Worm (Caenorhabditis elegans) whole organism, L2 larva: ENCODE results near the gene srx-98.
A peak's percentile ranks its signal among the peaks of the same experiment; 100 is the strongest.

Experiments used
- C34F6.9 ChIP-seq: fragments of 150-350 bp; optimal IDR thresholded peaks from 2 replicates; lab custom pipeline; 2014; ENCODE audit warnings: missing biosample characterization, missing genetic modification characterization
- F13H6.1 ChIP-seq: sonication (generic microtip); optimal IDR thresholded peaks from 2 replicates; lab custom pipeline; 2016; ENCODE audit warnings: missing genetic modification characterization, missing compliant biosample characterization
- R02D3.7 ChIP-seq: fragments of 150-350 bp; optimal IDR thresholded peaks from 2 replicates; lab custom pipeline; 2014; ENCODE audit warnings: missing biosample characterization, missing genetic modification characterization
- Y55F3AM.14 ChIP-seq: fragments of 200-800 bp; sonication (Bioruptor generic); optimal IDR thresholded peaks from 2 replicates; lab custom pipeline; 2018; ENCODE audit warnings: mild to moderate bottlenecking, missing genetic modification characterization, missing compliant biosample characterization
- ZK546.5 ChIP-seq: sonication (generic microtip); optimal IDR thresholded peaks from 2 replicates; lab custom pipeline; 2017; ENCODE audit warnings: missing biosample characterization, missing genetic modification characterization
- alr-1 ChIP-seq: fragments of 150-350 bp; optimal IDR thresholded peaks from 2 replicates; lab custom pipeline; 2014; ENCODE audit warnings: missing biosample characterization, missing genetic modification characterization
- ama-1 ChIP-seq: fragments of 150-350 bp; optimal IDR thresholded peaks from 2 replicates; lab custom pipeline; 2018; ENCODE audit warnings: inconsistent platforms
- ceh-16 ChIP-seq: fragments of 150-350 bp; optimal IDR thresholded peaks from 2 replicates; lab custom pipeline; 2014; ENCODE audit warnings: missing biosample characterization, missing genetic modification characterization
- crh-2 ChIP-seq: sonication (generic microtip); optimal IDR thresholded peaks from 2 replicates; lab custom pipeline; 2017; ENCODE audit warnings: missing biosample characterization, missing genetic modification characterization
- dmd-4 ChIP-seq: sonication (generic microtip); optimal IDR thresholded peaks from 2 replicates; lab custom pipeline; 2017; ENCODE audit warnings: missing biosample characterization, missing genetic modification characterization
- elt-1 ChIP-seq: fragments of 150-350 bp; optimal IDR thresholded peaks from 2 replicates; lab custom pipeline; 2014; ENCODE audit warnings: missing biosample characterization, missing genetic modification characterization
- elt-3 ChIP-seq: sonication (generic microtip); optimal IDR thresholded peaks from 2 replicates; lab custom pipeline; 2017; ENCODE audit warnings: missing biosample characterization, missing genetic modification characterization
- fos-1 ChIP-seq: fragments of 150-350 bp; optimal IDR thresholded peaks from 2 replicates; lab custom pipeline; 2014; ENCODE audit warnings: missing biosample characterization, missing genetic modification characterization
- gmeb-1 ChIP-seq: fragments of 150-350 bp; optimal IDR thresholded peaks from 2 replicates; lab custom pipeline; 2014; ENCODE audit warnings: missing biosample characterization, missing genetic modification characterization
- lin-13 ChIP-seq: fragments of 150-350 bp; optimal IDR thresholded peaks from 2 replicates; lab custom pipeline; 2014; ENCODE audit warnings: missing biosample characterization, missing genetic modification reagents, missing genetic modification characterization
- lin-39 ChIP-seq: fragments of 150-350 bp; optimal IDR thresholded peaks from 2 replicates; lab custom pipeline; 2014; ENCODE audit warnings: missing biosample characterization, missing genetic modification reagents, missing genetic modification characterization
- lsy-2 ChIP-seq, 2 experiments: fragments of 150-350 bp in 1 of 2; sonication (generic microtip) in 1 of 2; optimal IDR thresholded peaks; 2 replicates each; lab custom pipeline; 2014 to 2017; ENCODE audit warnings: missing biosample characterization in 2 of 2, missing genetic modification characterization in 2 of 2
- mab-5 ChIP-seq: fragments of 150-350 bp; optimal IDR thresholded peaks from 2 replicates; lab custom pipeline; 2014; ENCODE audit warnings: missing biosample characterization, missing genetic modification characterization
- mbf-1 ChIP-seq: sonication (generic microtip); optimal IDR thresholded peaks from 2 replicates; lab custom pipeline; 2017; ENCODE audit warnings: missing biosample characterization, missing genetic modification characterization
- mdl-1 ChIP-seq, 2 experiments: fragments of 150-350 bp in 1 of 2; sonication (generic microtip) in 1 of 2; optimal IDR thresholded peaks; 2 replicates each; lab custom pipeline; 2017; ENCODE audit warnings: missing biosample characterization in 2 of 2, missing genetic modification characterization in 2 of 2
- nhr-10 ChIP-seq: sonication (generic microtip); optimal IDR thresholded peaks from 2 replicates; lab custom pipeline; 2017; ENCODE audit warnings: missing biosample characterization, missing genetic modification characterization
- nhr-12 ChIP-seq: fragments of 150-350 bp; optimal IDR thresholded peaks from 2 replicates; lab custom pipeline; 2014; ENCODE audit warnings: missing biosample characterization, missing genetic modification characterization
- nhr-21 ChIP-seq: fragments of 150-350 bp; optimal IDR thresholded peaks from 2 replicates; lab custom pipeline; 2014; ENCODE audit warnings: missing biosample characterization, missing genetic modification characterization
- nhr-237 ChIP-seq: fragments of 150-350 bp; optimal IDR thresholded peaks from 2 replicates; lab custom pipeline; 2014; ENCODE audit warnings: missing biosample characterization, missing genetic modification characterization
- nhr-25 ChIP-seq: fragments of 150-350 bp; sonication (generic microtip); optimal IDR thresholded peaks from 3 replicates; lab custom pipeline; 2014; ENCODE audit warnings: missing biosample characterization, missing genetic modification characterization
- nhr-6 ChIP-seq: fragments of 150-350 bp; optimal IDR thresholded peaks from 2 replicates; lab custom pipeline; 2014; ENCODE audit warnings: missing biosample characterization, missing genetic modification characterization
- nhr-77 ChIP-seq: fragments of 150-350 bp; optimal IDR thresholded peaks from 2 replicates; lab custom pipeline; 2014; ENCODE audit warnings: missing biosample characterization, missing genetic modification characterization
- peb-1 ChIP-seq: fragments of 150-350 bp; optimal IDR thresholded peaks from 2 replicates; lab custom pipeline; 2014; ENCODE audit warnings: missing biosample characterization, missing genetic modification characterization
- sem-4 ChIP-seq: fragments of 150-350 bp; optimal IDR thresholded peaks from 2 replicates; lab custom pipeline; 2014; ENCODE audit warnings: missing biosample characterization, missing genetic modification reagents, missing genetic modification characterization
- skn-1 ChIP-seq: sonication (generic microtip); optimal IDR thresholded peaks from 2 replicates; lab custom pipeline; 2017; ENCODE audit warnings: missing biosample characterization, missing genetic modification characterization
- sma-3 ChIP-seq: sonication (generic microtip); optimal IDR thresholded peaks from 2 replicates; lab custom pipeline; 2016; ENCODE audit warnings: missing genetic modification reagents, missing genetic modification characterization, missing compliant biosample characterization
- snpc-4 ChIP-seq: fragments of 150-350 bp; optimal IDR thresholded peaks from 2 replicates; lab custom pipeline; 2014; ENCODE audit warnings: missing biosample characterization, missing genetic modification characterization
- unc-39 ChIP-seq: fragments of 150-350 bp; optimal IDR thresholded peaks from 2 replicates; lab custom pipeline; 2014; ENCODE audit warnings: missing biosample characterization, missing genetic modification characterization
- unc-55 ChIP-seq: fragments of 150-350 bp; sonication (generic microtip); optimal IDR thresholded peaks from 3 replicates; lab custom pipeline; 2014; ENCODE audit warnings: missing biosample characterization, missing genetic modification reagents, missing genetic modification characterization
- unc-62 ChIP-seq: fragments of 150-350 bp; optimal IDR thresholded peaks from 2 replicates; lab custom pipeline; 2014; ENCODE audit warnings: missing biosample characterization, missing genetic modification reagents, missing genetic modification characterization
- zag-1 ChIP-seq: fragments of 150-350 bp; optimal IDR thresholded peaks from 2 replicates; lab custom pipeline; 2014; ENCODE audit warnings: missing biosample characterization, missing genetic modification characterization
- ztf-1 ChIP-seq: fragments of 200-800 bp; sonication (Bioruptor generic); conservative IDR thresholded peaks from 2 replicates; pipeline ENCODE4 v1.3.6; 2022; ENCODE audit warnings: missing genetic modification characterization, missing compliant biosample characterization
- ztf-11 ChIP-seq: sonication (generic microtip); optimal IDR thresholded peaks from 2 replicates; lab custom pipeline; 2017; ENCODE audit warnings: missing biosample characterization, missing genetic modification characterization
- ztf-4 ChIP-seq: fragments of 150-350 bp; optimal IDR thresholded peaks from 2 replicates; lab custom pipeline; 2014; ENCODE audit warnings: missing biosample characterization, missing genetic modification characterization

The srx-98 gene

DNA sequence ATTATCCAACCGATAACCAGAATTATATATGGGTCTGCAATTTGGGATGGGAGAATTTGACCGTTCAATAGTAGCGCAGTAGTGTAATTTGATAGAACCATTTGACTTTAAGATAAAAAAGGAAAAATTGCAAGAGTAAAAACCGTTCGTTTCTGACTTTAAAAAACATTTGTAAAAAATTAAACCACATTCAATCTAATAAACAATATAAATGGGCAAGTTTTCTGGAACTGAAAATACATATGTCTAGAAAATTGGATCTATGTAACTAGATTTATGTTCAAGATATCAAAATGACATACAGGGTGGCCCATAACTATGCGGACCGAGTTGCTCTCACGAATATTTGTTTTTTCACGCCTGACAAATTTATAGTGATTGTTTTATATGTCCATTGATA is 23.8 kb upstream of the srx-98 start, which contains the start of gene srx-102:
srx-102 (minus strand) TSS at position 101 of the 400 bp plus-strand sequence.
- TF ChIP-seq mbf-1 (tag; lab: Kevin White, UChicago) = no peak
- no peak for TF ChIP-seq nhr-10 (tag; lab: Kevin White, UChicago)
- TF ChIP-seq lin-13 (GFP tag; lab: Kevin White, UChicago) = no peak
- TF ChIP-seq zag-1 (tag; lab: Kevin White, UChicago) = no peak
- no peak for TF ChIP-seq ztf-4 (tag; lab: Kevin White, UChicago)
- TF ChIP-seq ama-1 (lab: Kevin White, UChicago) = no peak
- TF ChIP-seq crh-2 (tag; lab: Kevin White, UChicago) = no peak
- no peak for TF ChIP-seq unc-39 (tag; lab: Kevin White, UChicago)
- no peak for TF ChIP-seq unc-55
- TF ChIP-seq R02D3.7 = no peak
- TF ChIP-seq lsy-2 (tag; optimal IDR thresholded peaks at IDR 0.05; lab: Kevin White, UChicago) = no peak
- TF ChIP-seq C34F6.9 (tag; lab: Kevin White, UChicago) = no peak
- no peak for TF ChIP-seq nhr-25 (tag; lab: Kevin White, UChicago)
- no peak for TF ChIP-seq elt-1 (tag; lab: Kevin White, UChicago)
- no peak for TF ChIP-seq gmeb-1 (tag; lab: Kevin White, UChicago)
- no peak for TF ChIP-seq lin-39 (tag; lab: Kevin White, UChicago)
- TF ChIP-seq ztf-11 (tag; lab: Kevin White, UChicago) = no peak

DNA sequence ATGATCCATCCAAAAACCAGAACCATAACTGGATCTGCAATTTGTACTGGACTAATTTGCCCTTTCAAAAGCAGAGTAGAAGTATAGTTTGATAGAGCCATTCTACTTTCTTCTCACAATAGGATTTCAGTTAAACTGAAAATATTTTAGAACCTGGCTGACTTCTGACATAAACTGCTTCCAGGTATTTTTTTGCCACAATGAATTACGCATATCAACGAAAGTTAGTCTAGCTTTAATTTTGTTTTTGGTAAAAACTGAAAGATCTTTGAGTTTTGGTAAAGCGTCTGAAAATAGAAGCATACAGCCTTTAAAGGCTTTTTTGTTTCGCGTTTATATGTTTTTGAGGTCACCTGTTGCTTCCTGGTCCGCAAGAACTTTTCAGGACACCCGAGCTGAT is 19.8 kb upstream of the srx-98 start, which contains the start of gene srx-101:
srx-101 (minus strand) TSS at position 101 of the 400 bp plus-strand sequence.
- TF ChIP-seq ZK546.5 (tag; lab: Kevin White, UChicago) = no peak
- TF ChIP-seq unc-55 = no peak
- TF ChIP-seq alr-1 = no peak
- TF ChIP-seq peb-1 (tag; lab: Kevin White, UChicago) = no peak
- TF ChIP-seq crh-2 (tag; lab: Kevin White, UChicago) = no peak
- no peak for TF ChIP-seq unc-62 (GFP tag; lab: Kevin White, UChicago)
- no peak for TF ChIP-seq mbf-1 (tag; lab: Kevin White, UChicago)
- no peak for TF ChIP-seq lsy-2 (tag; optimal IDR thresholded peaks at IDR 0.05; lab: Kevin White, UChicago)
- TF ChIP-seq nhr-77 = no peak
- TF ChIP-seq ztf-11 (tag; lab: Kevin White, UChicago) = no peak

DNA sequence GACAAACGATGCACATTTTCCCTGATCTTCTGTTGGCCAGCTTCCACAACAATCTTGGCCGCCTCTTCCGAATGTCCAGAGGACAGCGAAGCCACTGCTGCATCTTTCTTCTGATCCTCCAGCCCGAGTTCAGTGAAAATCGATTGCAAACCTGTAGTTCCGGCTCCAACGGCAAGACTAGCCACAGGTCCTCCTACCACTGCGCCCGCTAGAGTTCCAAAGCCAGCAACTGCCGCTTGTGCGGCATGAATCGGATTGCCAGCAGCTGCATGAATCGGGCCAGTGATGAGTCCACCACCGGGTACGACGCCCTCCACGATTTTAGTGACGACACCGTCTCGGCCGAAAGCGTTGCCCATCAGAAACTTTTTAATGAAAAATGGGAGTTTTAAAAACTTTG is 17.5 kb upstream of the srx-98 start, which contains the start of gene ifas-1:
ifas-1 (minus strand) TSS at position 387 of the 400 bp plus-strand sequence.
- no peak for TF ChIP-seq ceh-16 (tag; lab: Kevin White, UChicago)
- TF ChIP-seq sma-3 (GFP tag; lab: Kevin White, UChicago) = no peak
- no peak for TF ChIP-seq peb-1 (tag; lab: Kevin White, UChicago)
- no peak for TF ChIP-seq mdl-1 (tag; optimal IDR thresholded peaks at IDR 0.05; lab: Kevin White, UChicago)
- TF ChIP-seq gmeb-1 (tag; lab: Kevin White, UChicago) = no peak
- TF ChIP-seq nhr-6 = no peak
- no peak for TF ChIP-seq nhr-237 (tag; lab: Kevin White, UChicago)
- no peak for TF ChIP-seq lsy-2 (tag; optimal IDR thresholded peaks at IDR 0.05; lab: Kevin White, UChicago)
- TF ChIP-seq lin-39 (tag; lab: Kevin White, UChicago) = no peak
- TF ChIP-seq nhr-10 (tag; lab: Kevin White, UChicago) = no peak
- TF ChIP-seq alr-1 = no peak
- no peak for TF ChIP-seq lin-13 (GFP tag; lab: Kevin White, UChicago)
- no peak for TF ChIP-seq ZK546.5 (tag; lab: Kevin White, UChicago)
- TF ChIP-seq ztf-4 (tag; lab: Kevin White, UChicago) = no peak
- no peak for TF ChIP-seq nhr-77
- TF ChIP-seq, all 48 proteins: peak for 0

DNA sequence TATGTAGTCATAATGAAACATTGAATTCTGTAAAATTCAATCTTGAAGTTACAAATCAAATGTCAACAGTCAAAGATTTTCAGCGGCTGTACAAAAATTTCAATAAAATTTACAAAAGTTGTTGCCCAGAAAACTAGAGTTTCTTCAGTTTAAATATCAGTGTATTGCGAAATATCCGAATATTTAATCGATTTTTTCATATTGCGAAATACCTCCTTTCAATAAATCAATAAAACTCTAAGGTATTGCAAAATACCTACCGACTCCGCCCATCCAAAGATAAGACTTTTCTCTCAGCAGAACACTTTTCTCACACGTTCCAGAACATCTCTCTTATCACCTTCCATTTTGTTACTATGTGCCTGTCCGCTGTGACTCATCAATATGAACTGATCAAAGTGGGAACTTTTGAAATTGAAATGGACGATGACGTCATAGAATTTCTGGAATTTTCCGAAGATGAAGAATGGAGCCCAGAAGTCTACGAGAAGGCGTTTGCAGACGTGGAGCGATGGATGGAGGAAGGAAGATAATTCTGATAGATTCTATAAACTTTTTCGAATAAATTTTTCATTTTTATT is 13.7 kb upstream of the srx-98 start:
- TF ChIP-seq fos-1 (tag; lab: Kevin White, UChicago) (peak; percentile 44), unc-55 (peak; percentile 37), nhr-12 (tag; lab: Kevin White, UChicago) (no peak)

DNA sequence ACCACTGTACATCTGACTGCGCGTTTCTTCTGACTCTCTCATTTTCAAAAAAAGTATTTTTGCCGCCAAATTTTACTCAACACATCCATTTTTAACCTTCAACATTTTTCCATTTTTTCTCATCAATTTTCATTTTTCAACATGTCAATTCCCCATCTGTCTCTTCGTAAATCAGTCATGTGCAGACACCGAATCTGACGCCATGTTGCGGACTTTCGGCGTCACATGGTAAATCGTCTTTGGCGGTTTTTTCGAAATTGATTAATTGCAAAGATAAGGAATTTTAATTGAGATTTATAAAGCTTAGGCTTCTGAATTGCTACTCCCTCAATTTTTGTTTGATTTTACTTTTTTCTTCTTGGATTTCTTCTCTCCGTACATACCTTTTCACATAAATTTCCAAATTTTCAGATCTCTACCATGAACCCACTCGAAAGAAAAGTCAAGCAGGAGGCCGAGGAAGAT is 11.9 kb upstream of the srx-98 start, which contains the start of gene F19B10.1:
F19B10.1 (plus strand) TSS at position 415 of the 465 bp plus-strand sequence.
- TF ChIP-seq skn-1 (tag; lab: Kevin White, UChicago) = no peak
- no peak for TF ChIP-seq unc-39 (tag; lab: Kevin White, UChicago)
- TF ChIP-seq C34F6.9 (tag; lab: Kevin White, UChicago) = peak; percentile 89
- no peak for TF ChIP-seq elt-1 (tag; lab: Kevin White, UChicago)
- TF ChIP-seq elt-3 (tag; lab: Kevin White, UChicago) = no peak
- no peak for TF ChIP-seq ztf-11 (tag; lab: Kevin White, UChicago)
- peak; percentile 75 for TF ChIP-seq mab-5 (tag; lab: Kevin White, UChicago)
- peak; percentile 72 for TF ChIP-seq crh-2 (tag; lab: Kevin White, UChicago)
- TF ChIP-seq ZK546.5 (tag; lab: Kevin White, UChicago) = no peak
- TF ChIP-seq nhr-25 (tag; lab: Kevin White, UChicago) = no peak
- TF ChIP-seq nhr-21 = peak; percentile 61
- TF ChIP-seq alr-1 = no peak
- TF ChIP-seq Y55F3AM.14 (GFP tag; lab: Kevin White, UChicago) = no peak
- no peak for TF ChIP-seq ztf-1 (GFP tag; lab: Robert Waterston, UW)
- no peak for TF ChIP-seq zag-1 (tag; lab: Kevin White, UChicago)
- no peak for TF ChIP-seq peb-1 (tag; lab: Kevin White, UChicago)
- peak; percentile 91 for TF ChIP-seq gmeb-1 (tag; lab: Kevin White, UChicago)
- peak; percentile 57 for TF ChIP-seq sem-4 (tag; lab: Kevin White, UChicago)
- peak; percentile 72 for TF ChIP-seq sma-3 (GFP tag; lab: Kevin White, UChicago)
- TF ChIP-seq mdl-1 (tag; optimal IDR thresholded peaks at IDR 0.05; lab: Kevin White, UChicago) = peak in 1 of 2 experiments; percentile 55
- peak; percentile 78 for TF ChIP-seq fos-1 (tag; lab: Kevin White, UChicago)
- TF ChIP-seq nhr-77 = no peak
- TF ChIP-seq unc-62 (GFP tag; lab: Kevin White, UChicago) = no peak
- peak; percentile 42 to 88 for TF ChIP-seq lsy-2 (tag; optimal IDR thresholded peaks at IDR 0.05; lab: Kevin White, UChicago)
- no peak for TF ChIP-seq dmd-4 (tag; lab: Kevin White, UChicago)
- no peak for TF ChIP-seq nhr-237 (tag; lab: Kevin White, UChicago)
- no peak for TF ChIP-seq lin-39 (tag; lab: Kevin White, UChicago)
- TF ChIP-seq snpc-4 (tag; lab: Kevin White, UChicago) = peak; percentile 43
- no peak for TF ChIP-seq nhr-12 (tag; lab: Kevin White, UChicago)
- no peak for TF ChIP-seq ama-1 (lab: Kevin White, UChicago)
- peak; percentile 78 for TF ChIP-seq lin-13 (GFP tag; lab: Kevin White, UChicago)
- TF ChIP-seq F13H6.1 = no peak
